Fruit fly (Drosophila melanogaster): ENCODE data around the gene frma.

Gene frma

dm6 chrX:5446404-5446803, 49.4 kb downstream of the frma start, which contains the start of gene SPR:
TSS of gene SPR (plus strand) at chrX:5446656.
- TF ChIP-seq ttk (optimal IDR thresholded peaks at IDR 0.05) (no peak), Sin3A (optimal IDR thresholded peaks at IDR 0.05) (no peak), psq (optimal IDR thresholded peaks at IDR 0.05) (no peak), insv (optimal IDR thresholded peaks at IDR 0.05) (no peak), h (optimal IDR thresholded peaks at IDR 0.05) (no peak), Myc (optimal IDR thresholded peaks at IDR 0.05) (no peak)

Measured in Kc167 (cell line).